Worm (Caenorhabditis elegans): ENCODE data around the gene cyb-1.

The cyb-1 gene

ce11 chrIV:10768146-10768636, 33.2 kb downstream of the cyb-1 start, which contains the start of gene T25B9.8:
Gene T25B9.8, minus strand, starts transcription at chrIV:10768196.
- no peak for TF ChIP-seq unc-62 (GFP tag; optimal IDR thresholded peaks at IDR 0.05)

- no peak for TF ChIP-seq unc-62 (GFP tag; optimal IDR thresholded peaks at IDR 0.05)
These were observed 34.3 kb downstream of the cyb-1 start, which contains the start of gene T25B9.9 for ce11 chrIV:10769353-10769752. Gene T25B9.9, plus strand, starts transcription at chrIV:10769653.

ce11 chrIV:10771296-10771695, 36.3 kb downstream of the cyb-1 start:
- no peak for TF ChIP-seq unc-62 (GFP tag; optimal IDR thresholded peaks at IDR 0.05)

- no peak for TF ChIP-seq unc-62 (GFP tag; optimal IDR thresholded peaks at IDR 0.05)
These were observed 38.8 kb downstream of the cyb-1 start, which contains the start of gene inpp-1 for ce11 chrIV:10773811-10774210. Gene inpp-1, minus strand, starts transcription at chrIV:10773911.

- no peak for TF ChIP-seq unc-62 (GFP tag; optimal IDR thresholded peaks at IDR 0.05)
These were observed 42.1 kb downstream of the cyb-1 start for ce11 chrIV:10777076-10777475.

ce11 chrIV:10777600-10777999, 42.6 kb downstream of the cyb-1 start:
- TF ChIP-seq unc-62 (GFP tag; optimal IDR thresholded peaks at IDR 0.05) = no peak

- TF ChIP-seq unc-62 (GFP tag; optimal IDR thresholded peaks at IDR 0.05) = no peak
These were observed 43.6 kb downstream of the cyb-1 start for ce11 chrIV:10778582-10778981.

ce11 chrIV:10779328-10779727, 44.3 kb downstream of the cyb-1 start:
- TF ChIP-seq unc-62 (GFP tag; optimal IDR thresholded peaks at IDR 0.05) = no peak

ce11 chrIV:10780583-10780982, 45.6 kb downstream of the cyb-1 start, which contains the start of gene swt-3:
Gene swt-3, minus strand, starts transcription at chrIV:10780683.
- no peak for TF ChIP-seq unc-62 (GFP tag; optimal IDR thresholded peaks at IDR 0.05)

- no peak for TF ChIP-seq unc-62 (GFP tag; optimal IDR thresholded peaks at IDR 0.05)
These were observed 46.3 kb downstream of the cyb-1 start for ce11 chrIV:10781346-10781745.

ce11 chrIV:10782014-10782413, 47.0 kb downstream of the cyb-1 start:
- TF ChIP-seq unc-62 (GFP tag; optimal IDR thresholded peaks at IDR 0.05) = no peak

ce11 chrIV:10784085-10784484, 49.1 kb downstream of the cyb-1 start:
- TF ChIP-seq unc-62 (GFP tag; optimal IDR thresholded peaks at IDR 0.05) = no peak

- TF ChIP-seq unc-62 (GFP tag; optimal IDR thresholded peaks at IDR 0.05) = no peak
These were observed 51.7 kb downstream of the cyb-1 start, which contains the start of gene srd-7 for ce11 chrIV:10786731-10787130. Gene srd-7, minus strand, starts transcription at chrIV:10786831.
